Worm (Caenorhabditis elegans) whole organism, mixed stage, embryonic: ENCODE data around the gene cyp-25A2.

ENCODE experiments used
- drap-1 ChIP-seq: fragments of 200-800 bp; sonication (Bioruptor generic); optimal IDR thresholded peaks from 3 replicates; lab custom pipeline; 2018; ENCODE audit warnings: mild to moderate bottlenecking, missing genetic modification characterization, missing compliant biosample characterization
- elt-3 ChIP-seq: fragments of 150-350 bp; optimal IDR thresholded peaks from 2 replicates; lab custom pipeline; 2014; ENCODE audit warnings: missing biosample characterization, missing genetic modification characterization
- ham-2 ChIP-seq: fragments of 200-800 bp; sonication (Bioruptor generic); optimal IDR thresholded peaks from 2 replicates; lab custom pipeline; 2018; ENCODE audit warnings: mild to moderate bottlenecking, missing genetic modification characterization, missing compliant biosample characterization
- mep-1 ChIP-seq: fragments of 150-350 bp; optimal IDR thresholded peaks from 2 replicates; lab custom pipeline; 2017; ENCODE audit warnings: missing biosample characterization, missing genetic modification reagents, missing genetic modification characterization, inconsistent platforms
- nhr-28 ChIP-seq: fragments of 150-350 bp; optimal IDR thresholded peaks from 2 replicates; lab custom pipeline; 2014; ENCODE audit warnings: missing biosample characterization, missing genetic modification characterization
- unc-62 ChIP-seq: fragments of 150-350 bp; optimal IDR thresholded peaks from 2 replicates; lab custom pipeline; 2014; ENCODE audit warnings: missing biosample characterization, missing genetic modification reagents, missing genetic modification characterization

ce11 chrIII:3798416-3798815, 36.6 kb upstream of the cyp-25A2 start:
- TF ChIP-seq elt-3 (tag; lab: Kevin White, UChicago) (no peak), unc-62 (GFP tag; lab: Kevin White, UChicago) (no peak), ham-2 (GFP tag; lab: Kevin White, UChicago) (no peak), mep-1 (tag; lab: Kevin White, UChicago) (no peak), nhr-28 (tag; lab: Kevin White, UChicago) (no peak), drap-1 (GFP tag; lab: Kevin White, UChicago) (no peak)
